Fruit fly (Drosophila melanogaster): ENCODE data around the gene Vps13B.

Gene Vps13B

DNA sequence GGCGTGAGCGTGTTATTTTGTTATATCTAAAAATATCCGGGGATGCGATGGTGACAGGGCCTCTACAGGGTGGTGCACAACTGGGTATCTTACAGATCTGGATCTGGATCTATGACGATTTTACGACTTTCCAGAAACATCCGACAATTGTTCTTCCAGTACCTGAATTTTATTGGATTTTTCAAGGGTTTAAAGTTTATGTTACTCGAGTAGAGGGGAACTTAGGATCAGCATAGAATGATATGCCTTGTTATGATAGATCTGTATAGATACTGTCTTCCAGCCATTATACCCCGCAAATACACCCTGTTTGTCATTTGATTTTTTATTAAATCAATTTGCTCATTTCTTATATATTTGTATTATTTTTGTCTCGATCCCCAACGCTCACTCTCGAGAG is 41.4 kb upstream of the Vps13B start (continued):
- TF ChIP-seq CG10979 (tag; optimal IDR thresholded peaks at IDR 0.05) = peak; percentile 18
- TF ChIP-seq Hr51 (GFP tag; optimal IDR thresholded peaks at IDR 0.05) = peak in 1 of 2 experiments; percentile 79
- TF ChIP-seq CG9727 (GFP tag; optimal IDR thresholded peaks at IDR 0.05) = peak; percentile 34
- no peak for TF ChIP-seq CG6683 (GFP tag; optimal IDR thresholded peaks at IDR 0.05)
- TF ChIP-seq CG11456 (GFP tag; IDR thresholded peaks at IDR 0.05) = 0 out of 3 replicates have a peak, but pooled peaks have one; percentile 60
- no peak for TF ChIP-seq Tbp (GFP tag; optimal IDR thresholded peaks at IDR 0.05)
- TF ChIP-seq pb (GFP tag; optimal IDR thresholded peaks at IDR 0.05) = peak; percentile 20
- peak; percentile 72 for TF ChIP-seq Meics (GFP tag; optimal IDR thresholded peaks at IDR 0.05)
- TF ChIP-seq gce (GFP tag; IDR thresholded peaks at IDR 0.05) = 0 out of 3 replicates have a peak, but pooled peaks have one; percentile 26
- no peak for TF ChIP-seq Lhr (GFP tag; optimal IDR thresholded peaks at IDR 0.05)
- peak; percentile 54 for TF ChIP-seq CG6765 (GFP tag; optimal IDR thresholded peaks at IDR 0.05)
- no peak for TF ChIP-seq Poxn (GFP tag; IDR thresholded peaks at IDR 0.05)
- TF ChIP-seq Abd-B (GFP tag; optimal IDR thresholded peaks at IDR 0.05) = peak; percentile 48
- TF ChIP-seq Doc2 (GFP tag; IDR thresholded peaks at IDR 0.05) = no peak
- no peak for TF ChIP-seq CG17802 (tag; optimal IDR thresholded peaks at IDR 0.05)
- peak; percentile 76 for TF ChIP-seq CG31441 (GFP tag; IDR thresholded peaks at IDR 0.05)
- peak; percentile 6 for TF ChIP-seq kah (GFP tag; optimal IDR thresholded peaks at IDR 0.05)
- peak; percentile 74 for TF ChIP-seq CG14441 (GFP tag; IDR thresholded peaks at IDR 0.05)
- TF ChIP-seq CG33213 (GFP tag; optimal IDR thresholded peaks at IDR 0.05) = peak; percentile 11
- peak; percentile 59 for TF ChIP-seq Ptx1 (GFP tag; IDR thresholded peaks at IDR 0.05)
- no peak for TF ChIP-seq B-H2 (GFP tag; optimal IDR thresholded peaks at IDR 0.05)
- no peak for TF ChIP-seq GATAe (GFP tag; conservative IDR thresholded peaks at IDR 0.05)
- no peak for TF ChIP-seq CG12236 (GFP tag; optimal IDR thresholded peaks at IDR 0.05)
- no peak for TF ChIP-seq CG9437 (GFP tag; optimal IDR thresholded peaks at IDR 0.05)
- TF ChIP-seq Drgx (GFP tag; IDR thresholded peaks at IDR 0.05) = peak; percentile 84
- no peak; the same call in 2 of the 3 replicates for TF ChIP-seq croc (GFP tag; conservative IDR thresholded peaks at IDR 0.05)
- peak; percentile 80 for TF ChIP-seq CG15269 (tag; optimal IDR thresholded peaks at IDR 0.05)
- peak; percentile 30; the same call in 1 of the 2 replicates for TF ChIP-seq E2f2 (GFP tag; IDR thresholded peaks at IDR 0.05)
- TF ChIP-seq D19B (GFP tag; optimal IDR thresholded peaks at IDR 0.05) = peak; percentile 51
- no peak for TF ChIP-seq CG10565 (GFP tag; optimal IDR thresholded peaks at IDR 0.05)
- TF ChIP-seq CG8478 (optimal IDR thresholded peaks at IDR 0.05) = no peak
- TF ChIP-seq CG8388 (GFP tag; optimal IDR thresholded peaks at IDR 0.05) = peak; percentile 23
- peak; percentile 27 for TF ChIP-seq wek (GFP tag; optimal IDR thresholded peaks at IDR 0.05)
- TF ChIP-seq CG1024 (GFP tag; IDR thresholded peaks at IDR 0.05) = no peak
- TF ChIP-seq dati (GFP tag; IDR thresholded peaks at IDR 0.05) = no peak
- TF ChIP-seq CG1529 (GFP tag; optimal IDR thresholded peaks at IDR 0.05) = peak; percentile 23
- peak; percentile 28 for TF ChIP-seq caup (GFP tag; optimal IDR thresholded peaks at IDR 0.05; ENCODE audit: severe bottlenecking)
- TF ChIP-seq Rx (GFP tag; IDR thresholded peaks at IDR 0.05) = no peak
- TF ChIP-seq Sry-β (GFP tag; optimal IDR thresholded peaks at IDR 0.05) = no peak
- TF ChIP-seq insv (GFP tag; optimal IDR thresholded peaks at IDR 0.05) = no peak
- no peak for TF ChIP-seq CG14965 (GFP tag; optimal IDR thresholded peaks at IDR 0.05; ENCODE audit: borderline replicate concordance)
- TF ChIP-seq CG2875 (GFP tag; optimal IDR thresholded peaks at IDR 0.05) = no peak
- TF ChIP-seq CG13287 (GFP tag; IDR thresholded peaks at IDR 0.05; ENCODE audit: partially characterized antibody) = no peak
- TF ChIP-seq Bteb2 (GFP tag; optimal IDR thresholded peaks at IDR 0.05) = peak; percentile 52
- peak; percentile 67 for TF ChIP-seq bcd (GFP tag; optimal IDR thresholded peaks at IDR 0.05)
- TF ChIP-seq CG1602 (GFP tag; optimal IDR thresholded peaks at IDR 0.05) = no peak
- peak; percentile 32 for TF ChIP-seq wor (GFP tag; IDR thresholded peaks at IDR 0.05)
- no peak for TF ChIP-seq peb (GFP tag; IDR thresholded peaks at IDR 0.05)
- TF ChIP-seq trem (tag; optimal IDR thresholded peaks at IDR 0.05) = no peak
- TF ChIP-seq E2f1 (GFP tag; IDR thresholded peaks at IDR 0.05) = peak; percentile 44; the same call in 1 of the 2 replicates
- peak; percentile 65 for TF ChIP-seq Ada2b (GFP tag; IDR thresholded peaks at IDR 0.05)

Measured in whole organism, embryonic.